Worm (Caenorhabditis elegans): ENCODE measurements around the gene acox-1.6.

acox-1.6 gene

DNA sequence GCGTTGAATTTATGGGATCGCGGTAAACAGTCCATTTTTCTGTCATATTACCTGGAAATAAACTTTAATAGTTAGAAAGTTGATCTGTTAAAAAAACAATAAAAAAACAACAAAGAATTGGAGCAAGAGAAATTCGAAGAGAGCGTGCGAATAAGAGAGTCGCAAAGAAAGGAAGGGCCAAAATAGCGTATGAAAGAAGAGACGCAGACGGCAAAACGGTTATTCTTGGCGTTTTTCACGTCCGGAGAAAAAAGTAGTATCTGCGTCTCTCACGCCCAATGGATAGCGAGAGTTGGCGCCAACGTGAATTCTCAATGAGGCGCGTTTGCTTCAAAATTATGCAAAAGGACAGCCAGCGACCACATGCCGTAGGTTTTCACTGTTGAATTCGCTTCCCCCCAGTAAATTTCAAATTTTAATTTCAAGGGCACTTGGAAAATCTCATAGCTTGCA, 22.2 kb upstream of the acox-1.6 start, which contains the start of gene F53H4.6:
F53H4.6 (minus strand) TSS at position 51 of the 453 bp plus-strand sequence.
- TF ChIP-seq sma-3 (GFP tag; optimal IDR thresholded peaks at IDR 0.05) = no peak
- TF ChIP-seq mab-5 (tag; optimal IDR thresholded peaks at IDR 0.05) = no peak
- no peak for TF ChIP-seq ztf-11 (tag; optimal IDR thresholded peaks at IDR 0.05)
- TF ChIP-seq mbf-1 (tag; optimal IDR thresholded peaks at IDR 0.05) = no peak
- TF ChIP-seq peb-1 (tag; optimal IDR thresholded peaks at IDR 0.05) = no peak
- TF ChIP-seq gmeb-1 (tag; optimal IDR thresholded peaks at IDR 0.05) = no peak
- no peak for TF ChIP-seq sem-4 (tag; optimal IDR thresholded peaks at IDR 0.05)
- TF ChIP-seq lsy-2 (tag; optimal IDR thresholded peaks at IDR 0.05) = peak; percentile 30 to 74
- TF ChIP-seq unc-55 (GFP tag; optimal IDR thresholded peaks at IDR 0.05) = peak; percentile 62
- no peak for TF ChIP-seq egl-27 (tag; optimal IDR thresholded peaks at IDR 0.05)
- no peak for TF ChIP-seq ama-1 (optimal IDR thresholded peaks at IDR 0.05)
- no peak for TF ChIP-seq ztf-4 (tag; optimal IDR thresholded peaks at IDR 0.05)
- TF ChIP-seq nhr-129 (tag; optimal IDR thresholded peaks at IDR 0.05) = peak; percentile 34
- no peak for TF ChIP-seq ZK546.5 (tag; optimal IDR thresholded peaks at IDR 0.05)
- TF ChIP-seq F13H6.1 (tag; optimal IDR thresholded peaks at IDR 0.05) = no peak
- no peak for TF ChIP-seq fos-1 (tag; optimal IDR thresholded peaks at IDR 0.05)
- no peak for TF ChIP-seq nhr-12 (tag; optimal IDR thresholded peaks at IDR 0.05)
- no peak for TF ChIP-seq elt-3 (tag; optimal IDR thresholded peaks at IDR 0.05)
- no peak for TF ChIP-seq nhr-237 (tag; optimal IDR thresholded peaks at IDR 0.05)
- no peak for TF ChIP-seq nhr-23 (tag; optimal IDR thresholded peaks at IDR 0.05)
- no peak for TF ChIP-seq ceh-16 (tag; optimal IDR thresholded peaks at IDR 0.05)
- no peak for TF ChIP-seq nhr-77 (tag; optimal IDR thresholded peaks at IDR 0.05)
- no peak for TF ChIP-seq zag-1 (tag; optimal IDR thresholded peaks at IDR 0.05)
- TF ChIP-seq nhr-25 (tag; optimal IDR thresholded peaks at IDR 0.05) = no peak
- TF ChIP-seq nhr-10 (tag; optimal IDR thresholded peaks at IDR 0.05) = no peak
- no peak for TF ChIP-seq aly-2 (tag; optimal IDR thresholded peaks at IDR 0.05)
- no peak for TF ChIP-seq skn-1 (tag; optimal IDR thresholded peaks at IDR 0.05)
- no peak for TF ChIP-seq lin-39 (tag; optimal IDR thresholded peaks at IDR 0.05)
- TF ChIP-seq C34F6.9 (tag; optimal IDR thresholded peaks at IDR 0.05) = peak; percentile 11
- no peak for TF ChIP-seq alr-1 (tag; optimal IDR thresholded peaks at IDR 0.05)
- TF ChIP-seq ceh-82 (tag; optimal IDR thresholded peaks at IDR 0.05) = no peak
- no peak for TF ChIP-seq unc-39 (tag; optimal IDR thresholded peaks at IDR 0.05)
- no peak for TF ChIP-seq elt-1 (tag; optimal IDR thresholded peaks at IDR 0.05)
- TF ChIP-seq crh-2 (tag; optimal IDR thresholded peaks at IDR 0.05) = peak; percentile 6
- TF ChIP-seq nhr-11 (tag; optimal IDR thresholded peaks at IDR 0.05) = no peak
- TF ChIP-seq nhr-6 (tag; optimal IDR thresholded peaks at IDR 0.05) = no peak

DNA sequence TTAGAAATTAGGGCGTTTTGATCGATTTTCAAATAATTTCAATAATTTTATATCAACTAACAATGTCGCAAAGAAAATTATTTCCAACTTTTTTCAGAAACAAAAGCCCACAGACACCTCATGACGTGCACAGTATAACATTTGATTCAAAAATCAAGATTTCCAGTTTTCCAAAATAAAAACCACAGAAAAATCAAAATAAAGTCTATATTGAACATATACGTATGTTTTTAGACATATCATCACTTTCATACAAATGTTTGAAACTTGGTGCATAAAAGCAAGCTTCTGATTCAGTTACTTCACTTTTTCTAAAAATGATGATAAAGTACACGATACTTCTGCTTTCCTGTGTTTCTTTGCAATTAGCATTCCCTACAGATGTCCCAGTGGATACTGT, 18.5 kb upstream of the acox-1.6 start, which contains the start of gene F53H4.2:
F53H4.2 (plus strand) TSS at position 301 of the 400 bp plus-strand sequence.
- no peak for TF ChIP-seq C34F6.9 (tag; optimal IDR thresholded peaks at IDR 0.05)
- TF ChIP-seq nhr-77 (tag; optimal IDR thresholded peaks at IDR 0.05) = no peak
- TF ChIP-seq mab-5 (tag; optimal IDR thresholded peaks at IDR 0.05) = no peak
- no peak for TF ChIP-seq zag-1 (tag; optimal IDR thresholded peaks at IDR 0.05)
- TF ChIP-seq unc-62 (GFP tag; optimal IDR thresholded peaks at IDR 0.05) = no peak
- no peak for TF ChIP-seq nhr-23 (tag; optimal IDR thresholded peaks at IDR 0.05)
- TF ChIP-seq ceh-16 (tag; optimal IDR thresholded peaks at IDR 0.05) = no peak
- no peak for TF ChIP-seq alr-1 (tag; optimal IDR thresholded peaks at IDR 0.05)
- TF ChIP-seq mbf-1 (tag; optimal IDR thresholded peaks at IDR 0.05) = no peak

DNA sequence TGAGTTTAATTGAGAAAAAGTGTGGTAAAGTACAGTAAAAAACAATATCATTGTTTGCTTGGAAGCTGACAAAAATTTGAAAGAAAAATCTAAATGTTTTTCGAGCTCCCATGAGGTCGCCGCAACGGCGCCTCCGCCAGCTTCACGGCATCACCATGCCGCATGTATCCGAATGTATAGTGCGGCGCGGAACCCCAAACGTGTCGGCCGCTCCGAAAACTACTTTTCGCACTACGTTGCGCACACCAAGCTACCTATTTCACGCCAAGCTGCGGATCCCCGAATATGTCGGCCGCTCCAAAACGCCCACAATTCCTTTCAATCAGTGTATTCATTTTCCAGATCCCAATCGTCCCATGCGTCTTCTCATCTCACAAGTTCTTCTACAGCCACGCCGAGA, 12.7 kb upstream of the acox-1.6 start:
- TF ChIP-seq sem-4 (tag; optimal IDR thresholded peaks at IDR 0.05) (no peak), ZK546.5 (tag; optimal IDR thresholded peaks at IDR 0.05) (no peak), snpc-4 (tag; optimal IDR thresholded peaks at IDR 0.05) (peak; percentile 47), nhr-12 (tag; optimal IDR thresholded peaks at IDR 0.05) (no peak)

DNA sequence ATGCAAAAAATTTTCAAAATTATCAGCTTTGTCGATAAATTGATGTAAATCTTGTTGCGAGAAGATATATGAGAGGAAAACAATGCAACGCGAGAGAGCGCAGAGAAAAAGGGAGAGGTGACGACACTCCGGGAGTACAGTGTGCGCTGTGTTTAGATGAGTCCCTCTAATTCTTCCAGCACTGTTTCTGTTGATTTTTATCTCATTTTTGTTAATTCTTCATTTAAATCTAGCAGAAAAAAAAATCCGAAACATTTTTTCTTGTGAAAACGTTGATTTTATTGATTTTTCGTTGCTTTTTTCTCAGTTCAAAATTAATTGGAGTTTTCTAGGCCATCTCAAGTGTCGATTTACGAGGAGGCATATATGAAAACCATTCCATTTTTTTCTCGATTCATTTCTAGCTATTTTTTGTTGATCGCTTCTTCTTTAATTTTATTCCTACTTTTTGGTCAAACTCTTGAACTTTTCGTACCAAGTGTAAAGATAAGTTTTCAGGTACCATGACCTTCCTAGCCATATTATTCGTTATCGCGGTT, 11.1 kb upstream of the acox-1.6 start, which contains the start of gene acl-1:
acl-1 (plus strand) TSS at position 489 of the 539 bp plus-strand sequence.
- TF ChIP-seq ztf-1 (GFP tag; conservative IDR thresholded peaks at IDR 0.05) (no peak), peb-1 (tag; optimal IDR thresholded peaks at IDR 0.05) (no peak), ztf-4 (tag; optimal IDR thresholded peaks at IDR 0.05) (peak; percentile 37), nhr-21 (tag; optimal IDR thresholded peaks at IDR 0.05) (peak; percentile 67), ama-1 (optimal IDR thresholded peaks at IDR 0.05) (no peak), snpc-4 (tag; optimal IDR thresholded peaks at IDR 0.05) (peak; percentile 14), nhr-129 (tag; optimal IDR thresholded peaks at IDR 0.05) (peak; percentile 78), mab-5 (tag; optimal IDR thresholded peaks at IDR 0.05) (peak; percentile 72), nhr-25 (tag; optimal IDR thresholded peaks at IDR 0.05) (no peak), ztf-11 (tag; optimal IDR thresholded peaks at IDR 0.05) (no peak), mbf-1 (tag; optimal IDR thresholded peaks at IDR 0.05) (no peak), sma-3 (GFP tag; optimal IDR thresholded peaks at IDR 0.05) (peak; percentile 88), unc-39 (tag; optimal IDR thresholded peaks at IDR 0.05) (no peak), unc-55 (GFP tag; optimal IDR thresholded peaks at IDR 0.05) (peak; percentile 86), lin-11 (tag; optimal IDR thresholded peaks at IDR 0.05) (peak; percentile 30), nhr-12 (tag; optimal IDR thresholded peaks at IDR 0.05) (no peak), nhr-11 (tag; optimal IDR thresholded peaks at IDR 0.05) (no peak), skn-1 (tag; optimal IDR thresholded peaks at IDR 0.05) (peak; percentile 35), blmp-1 (tag; optimal IDR thresholded peaks at IDR 0.05; ENCODE audit: insufficient read depth) (peak; percentile 60), dmd-4 (tag; optimal IDR thresholded peaks at IDR 0.05) (no peak), gmeb-1 (tag; optimal IDR thresholded peaks at IDR 0.05) (peak; percentile 57), sma-9 (GFP tag; optimal IDR thresholded peaks at IDR 0.05) (peak; percentile 68), sma-9 (tag; optimal IDR thresholded peaks at IDR 0.05) (no peak), elt-3 (tag; optimal IDR thresholded peaks at IDR 0.05) (no peak), R02D3.7 (tag; optimal IDR thresholded peaks at IDR 0.05) (peak; percentile 96), lin-13 (GFP tag; optimal IDR thresholded peaks at IDR 0.05) (peak; percentile 72)

All from whole organism, L2 larva.